Fruit fly (Drosophila melanogaster): ENCODE measurements around the gene CG13055.

Gene CG13055

DNA sequence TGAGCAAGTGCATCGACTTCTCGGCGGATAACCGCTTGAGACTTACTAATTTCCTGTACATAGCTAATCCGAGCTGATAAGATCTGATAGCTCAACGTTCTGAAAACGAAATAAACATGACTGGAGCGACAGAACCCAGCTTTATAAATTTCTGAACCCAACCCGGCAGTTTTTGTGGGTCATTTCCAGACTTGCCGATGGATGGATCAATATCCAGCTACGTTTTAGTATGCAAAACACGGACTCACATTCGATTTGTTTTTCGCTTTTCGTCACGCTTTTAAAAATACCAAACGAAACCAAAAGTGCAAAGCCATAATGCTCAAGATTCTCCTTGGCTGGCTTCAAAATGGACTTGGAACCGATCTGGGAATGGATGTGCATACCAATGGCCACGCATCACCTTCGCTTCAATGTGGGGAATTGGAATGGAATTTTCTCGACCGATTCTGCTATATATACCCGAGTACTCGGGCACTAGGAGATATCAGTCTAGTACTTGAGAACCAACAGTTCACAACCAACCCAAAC is 18.7 kb upstream of the CG13055 start, which contains the start of the genes CG34248 and CG13067:
Gene CG34248, minus strand, starts transcription at position 101 of the 531 bp plus-strand sequence.
Gene CG13067, plus strand, starts transcription at position 481 of the 531 bp plus-strand sequence.
- TF ChIP-seq noc (tag; optimal IDR thresholded peaks at IDR 0.05) = no peak

DNA sequence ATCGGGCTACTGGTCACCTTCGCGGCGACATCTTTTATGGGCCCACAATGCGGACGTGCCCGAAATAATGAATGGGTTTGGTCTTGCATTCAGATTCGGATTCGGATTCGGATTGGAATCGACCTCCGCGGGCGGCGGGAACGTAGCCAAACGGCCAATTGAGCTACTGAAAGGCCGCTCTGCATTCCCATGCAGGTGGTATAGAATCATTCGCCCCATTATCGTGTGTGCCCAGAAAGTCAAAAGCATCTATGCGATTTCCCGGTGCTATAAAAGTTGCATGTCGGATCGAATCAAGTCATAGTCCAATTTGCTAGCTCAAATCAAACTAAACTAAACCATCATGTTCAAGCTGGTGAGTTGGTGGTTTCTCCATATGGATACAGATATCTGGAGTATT is 16.9 kb upstream of the CG13055 start, which contains the start of gene CG13068:
Gene CG13068, plus strand, starts transcription at position 301 of the 400 bp plus-strand sequence.
- TF ChIP-seq noc (tag; optimal IDR thresholded peaks at IDR 0.05) = no peak

DNA sequence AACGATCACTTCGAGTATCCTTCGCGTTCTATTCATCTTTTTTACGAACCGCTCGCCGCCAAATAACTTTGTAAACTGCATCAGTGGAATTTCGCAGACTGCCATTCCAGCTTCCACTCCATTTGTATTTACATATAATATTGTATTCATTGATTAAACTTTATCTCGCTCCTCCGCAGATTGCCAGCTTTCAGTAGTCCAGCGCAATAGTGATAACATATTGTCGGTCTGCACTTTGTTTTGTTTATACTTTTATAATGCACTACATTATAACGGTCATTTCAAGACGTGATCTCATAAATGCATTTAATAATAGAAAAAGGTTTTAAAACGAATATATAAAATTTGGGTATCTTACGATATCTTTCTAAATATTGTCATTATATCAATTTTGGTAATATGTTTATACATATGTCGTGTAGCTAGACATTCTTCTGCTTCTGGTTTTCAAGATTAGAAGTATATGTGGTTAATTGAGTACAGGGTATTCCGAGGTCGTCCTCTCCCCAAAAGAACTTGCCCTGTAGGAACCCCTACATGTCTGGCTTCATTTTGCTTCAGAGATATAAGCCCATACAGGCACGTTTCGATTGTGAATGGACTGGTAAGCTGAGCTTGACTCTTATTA is 16.1 kb upstream of the CG13055 start, which contains the start of gene CG4950:
Gene CG4950, minus strand, starts transcription at position 51 of the 628 bp plus-strand sequence.
- no peak for TF ChIP-seq noc (tag; optimal IDR thresholded peaks at IDR 0.05)

DNA sequence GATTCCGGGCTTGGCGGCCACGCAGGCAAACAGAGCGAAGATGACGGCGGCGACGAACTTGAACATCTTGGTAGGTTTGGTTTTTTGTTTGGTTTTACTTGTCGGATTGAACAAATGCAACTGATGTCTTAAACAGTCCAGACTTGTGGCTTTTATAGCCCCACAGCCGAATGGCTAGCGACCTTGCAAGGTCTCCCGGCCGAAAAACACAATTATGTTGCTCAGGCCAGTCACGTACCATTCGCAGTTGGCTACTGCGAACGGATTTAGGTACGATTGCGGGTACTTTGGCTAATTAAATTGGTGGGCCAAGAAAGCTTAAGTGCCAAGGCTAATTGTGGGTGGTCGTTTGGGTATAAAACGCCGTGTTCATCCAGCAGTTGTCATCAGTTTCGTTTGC is 12.8 kb upstream of the CG13055 start, which contains the start of the genes CG13051 and CG13069:
Gene CG13051, minus strand, starts transcription at position 101 of the 400 bp plus-strand sequence.
Gene CG13069, plus strand, starts transcription at position 386 of the 400 bp plus-strand sequence.
- TF ChIP-seq noc (tag; optimal IDR thresholded peaks at IDR 0.05) = no peak

DNA sequence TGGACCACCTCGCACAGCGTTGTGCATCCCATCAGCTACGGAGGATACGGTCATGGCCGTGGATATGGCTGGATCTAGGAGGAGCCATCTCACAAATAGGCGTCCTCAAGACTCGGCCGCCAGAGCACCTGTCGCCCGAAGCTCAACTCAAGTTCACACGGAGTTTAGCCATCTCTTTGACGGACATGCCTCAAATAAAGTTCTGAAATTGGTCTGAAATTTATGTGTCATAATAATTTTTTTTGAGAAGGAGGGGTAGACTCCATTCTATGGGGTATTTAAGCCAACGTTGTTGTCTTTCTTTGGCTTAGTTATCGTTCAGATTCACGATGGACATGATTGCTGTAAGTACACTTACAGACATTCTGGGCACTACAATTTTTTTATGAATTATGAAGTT is 10.9 kb upstream of the CG13055 start, which contains the start of gene CG13070:
Gene CG13070, plus strand, starts transcription at position 301 of the 400 bp plus-strand sequence.
- no peak for TF ChIP-seq noc (tag; optimal IDR thresholded peaks at IDR 0.05)

DNA sequence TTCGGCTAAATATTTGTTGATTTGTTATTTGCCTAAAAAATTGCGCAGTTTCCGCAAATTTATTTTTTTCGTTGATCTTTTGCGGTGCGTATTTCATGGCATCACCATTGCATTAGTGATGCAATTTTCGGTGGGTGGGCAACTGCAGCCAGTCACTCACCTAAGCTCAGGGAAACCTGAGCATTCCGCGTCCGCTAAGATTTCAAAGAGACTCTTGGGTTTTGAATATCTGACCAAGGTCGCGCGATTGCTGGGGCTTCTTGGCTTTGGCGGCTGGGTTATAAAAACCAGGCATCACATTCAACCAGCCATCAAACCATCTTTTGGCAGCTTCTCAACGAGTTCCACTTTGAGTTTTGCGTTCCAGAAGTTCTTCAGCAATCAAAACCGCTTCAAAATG is 10.3 kb upstream of the CG13055 start, which contains the start of gene CG13071:
Gene CG13071, plus strand, starts transcription at position 301 of the 400 bp plus-strand sequence.
- no peak for TF ChIP-seq noc (tag; optimal IDR thresholded peaks at IDR 0.05)

DNA sequence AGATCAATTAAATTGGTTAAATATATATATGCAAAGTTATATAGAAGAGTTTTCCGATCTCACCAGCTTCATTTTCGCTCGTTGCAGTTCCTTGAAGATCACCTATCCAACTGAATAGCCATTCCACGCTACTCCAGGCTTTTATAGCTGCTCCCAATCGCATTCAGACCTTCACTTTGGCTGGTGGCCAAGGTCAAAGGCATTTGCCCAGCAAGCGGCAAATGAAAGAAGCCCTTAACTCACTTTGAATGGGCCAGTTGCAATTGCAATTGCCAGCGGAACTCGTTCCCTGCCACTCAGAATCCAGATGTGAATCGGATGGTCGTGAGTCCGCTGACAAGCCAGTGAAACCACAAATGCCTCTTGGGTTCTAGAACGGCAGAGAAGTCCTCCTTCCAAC is 9.3 kb upstream of the CG13055 start, which contains the start of gene CG34247:
Gene CG34247, minus strand, starts transcription at position 101 of the 400 bp plus-strand sequence.
- no peak for TF ChIP-seq noc (tag; optimal IDR thresholded peaks at IDR 0.05)

DNA sequence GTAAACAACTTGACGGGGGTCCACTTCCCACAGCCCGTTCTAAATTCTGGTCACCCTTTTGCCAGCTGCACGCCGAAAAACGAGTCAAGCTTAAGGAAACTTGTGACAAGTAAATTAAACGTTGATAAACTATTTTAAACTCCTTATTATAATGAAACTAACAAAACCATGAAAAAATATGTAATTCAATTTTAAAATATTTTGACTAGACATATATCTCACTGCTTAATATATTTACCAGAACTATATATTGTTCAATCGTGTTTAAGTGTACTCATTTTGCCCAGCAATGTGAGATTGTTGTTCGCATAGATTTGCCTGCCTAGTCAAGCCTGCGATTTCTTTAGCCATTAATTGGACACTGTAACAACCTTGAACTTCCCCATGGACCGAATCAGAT is 7.4 kb upstream of the CG13055 start, which contains the start of gene CG13053:
Gene CG13053, minus strand, starts transcription at position 171 of the 400 bp plus-strand sequence.
- no peak for TF ChIP-seq noc (tag; optimal IDR thresholded peaks at IDR 0.05)

DNA sequence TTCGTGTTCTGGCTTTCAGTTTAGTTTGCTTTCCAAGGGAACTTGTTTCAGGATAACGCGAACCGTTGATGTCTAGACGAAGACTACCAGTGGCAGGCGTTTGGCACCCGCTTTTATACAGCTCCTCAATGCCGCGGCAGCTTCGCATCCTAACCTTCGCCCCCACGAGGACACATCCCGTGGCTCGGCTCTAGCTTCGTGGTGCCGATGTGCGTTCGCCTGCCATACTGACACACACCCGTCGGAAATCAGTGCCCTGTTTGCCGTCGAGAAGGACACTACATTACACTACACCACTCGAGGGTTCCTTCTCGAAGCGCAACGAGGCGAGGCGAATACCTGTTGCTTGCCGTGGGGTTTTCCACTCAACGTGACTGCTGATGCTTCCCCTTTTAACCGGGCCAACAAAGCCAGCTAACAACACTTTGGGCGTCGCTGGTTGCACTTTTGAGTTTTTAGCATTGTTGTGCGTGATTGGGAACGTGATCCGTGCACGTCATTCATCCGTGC is 5.0 kb upstream of the CG13055 start, which contains the start of gene CG13054:
Gene CG13054, minus strand, starts transcription at position 74 of the 510 bp plus-strand sequence.
- no peak for TF ChIP-seq noc (tag; optimal IDR thresholded peaks at IDR 0.05)

DNA sequence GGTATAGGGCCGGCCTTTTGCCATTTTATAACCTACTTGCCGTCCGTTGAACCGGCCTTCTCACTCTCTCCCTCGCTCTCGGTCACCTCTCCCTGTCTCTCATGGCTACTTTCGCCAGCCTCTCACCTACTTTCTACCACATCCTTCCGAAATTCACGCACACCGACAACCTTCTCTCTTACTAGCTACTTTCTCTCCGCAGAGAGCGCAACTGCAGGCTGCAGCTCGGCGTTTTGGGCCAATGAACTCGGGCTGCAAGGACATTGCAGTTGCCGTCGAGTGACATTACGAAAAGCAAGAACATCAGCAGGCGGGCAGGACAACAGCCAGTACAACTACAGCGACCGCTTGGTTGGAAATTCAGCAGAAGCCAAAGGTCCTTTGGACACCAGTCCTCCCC is 10.9 kb downstream of the CG13055 start:
- TF ChIP-seq noc (tag; optimal IDR thresholded peaks at IDR 0.05) = no peak

DNA sequence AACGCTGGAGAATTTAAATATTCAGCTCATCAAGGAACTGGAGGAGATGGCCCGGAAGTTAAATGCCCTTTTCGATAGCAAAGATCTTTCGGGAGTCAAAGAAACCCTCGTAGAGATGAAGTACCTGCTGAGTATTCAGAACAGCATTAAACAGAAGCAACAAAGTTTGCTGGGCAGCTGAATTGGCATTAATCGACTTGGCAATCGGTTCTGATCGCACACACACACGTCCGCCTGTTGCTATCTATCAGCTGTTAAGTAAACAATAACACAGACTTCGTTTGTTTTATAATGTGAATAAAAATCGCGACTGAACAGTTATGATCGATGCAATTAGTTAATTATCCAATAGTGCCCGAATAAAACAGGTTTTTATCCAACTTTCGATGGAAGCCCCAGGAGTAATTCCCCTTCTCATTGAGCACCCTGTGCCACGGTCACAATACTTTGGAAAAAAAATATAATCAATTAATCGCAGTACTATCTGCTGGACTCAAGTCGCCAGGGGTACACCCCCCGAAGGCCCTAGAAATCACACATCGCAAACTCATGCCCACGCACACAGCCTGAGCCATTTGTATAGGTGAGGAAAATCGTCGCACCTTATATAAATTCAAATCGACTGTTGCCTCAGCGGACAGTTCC is 18.2 kb downstream of the CG13055 start:
- peak; percentile 10 for TF ChIP-seq noc (tag; optimal IDR thresholded peaks at IDR 0.05)

DNA sequence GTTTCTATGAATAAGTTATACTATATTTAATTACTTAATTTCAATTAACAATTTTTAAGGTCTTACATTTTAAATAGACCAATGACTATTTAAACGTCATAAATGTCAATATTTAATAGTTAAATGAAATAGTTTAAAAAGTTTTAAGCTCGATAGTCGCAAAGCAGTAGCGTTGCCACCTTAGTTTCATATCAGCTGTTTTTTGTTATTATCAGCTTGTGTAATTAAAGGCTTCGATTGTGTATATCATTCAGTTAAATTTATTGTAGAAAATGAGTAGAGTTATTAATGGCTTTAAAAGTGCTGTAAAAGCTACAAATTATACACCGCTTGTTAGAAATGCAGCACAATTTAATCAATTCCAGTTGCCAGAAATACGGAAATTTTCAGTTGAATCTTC is 19.2 kb downstream of the CG13055 start, which contains the start of gene Hsc20:
Gene Hsc20, plus strand, starts transcription at position 204 of the 400 bp plus-strand sequence.
- no peak for TF ChIP-seq noc (tag; optimal IDR thresholded peaks at IDR 0.05)

DNA sequence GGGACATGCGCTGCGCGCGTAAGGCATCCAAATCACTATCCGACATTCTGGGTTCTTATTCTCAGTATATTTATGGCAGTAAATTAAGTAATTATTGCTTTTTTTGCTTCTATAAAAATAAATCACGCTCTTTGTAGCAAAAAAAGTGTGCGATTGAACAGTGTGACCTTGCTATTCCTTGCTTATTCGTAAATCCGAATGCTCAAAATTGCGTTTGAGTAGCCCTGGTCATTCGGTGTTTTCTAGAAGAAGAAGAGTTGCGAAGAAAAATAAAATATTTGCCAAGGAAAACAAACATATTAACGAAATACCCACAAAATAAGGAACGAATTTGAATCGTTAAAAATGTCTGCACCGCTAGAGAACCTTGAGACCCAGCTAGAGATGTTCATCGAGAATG is 20.3 kb downstream of the CG13055 start, which contains the start of the genes PDCD-5 and MED10:
Gene PDCD-5, minus strand, starts transcription at position 182 of the 400 bp plus-strand sequence.
Gene MED10, plus strand, starts transcription at position 228 of the 400 bp plus-strand sequence.
- TF ChIP-seq noc (tag; optimal IDR thresholded peaks at IDR 0.05) = no peak

DNA sequence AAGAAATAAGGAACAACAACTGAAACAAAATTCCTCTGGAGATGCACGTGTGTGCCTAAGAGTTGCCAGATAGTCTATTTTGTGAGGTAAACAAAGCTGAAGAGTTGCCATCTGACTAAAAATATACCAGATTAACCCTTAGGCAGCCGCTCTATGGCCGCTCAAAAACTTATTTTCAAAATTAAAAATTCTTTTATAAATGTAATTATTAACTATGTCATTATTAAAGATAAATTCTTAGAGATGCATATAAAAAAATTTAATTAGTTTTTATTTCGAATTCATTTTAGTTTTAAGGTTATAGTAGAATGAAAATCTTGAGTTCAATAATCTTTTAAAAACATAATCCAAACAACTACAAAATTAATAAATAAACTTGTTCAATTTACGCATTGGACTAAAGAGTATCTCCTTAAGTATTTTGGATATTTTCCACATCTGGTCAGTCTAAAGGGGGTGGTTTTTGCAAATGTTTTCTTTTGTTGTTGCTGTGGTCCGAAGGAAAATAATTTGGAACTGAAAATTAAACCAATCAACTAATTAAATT is 23.4 kb downstream of the CG13055 start, which contains the start of gene Tmx3:
Gene Tmx3, plus strand, starts transcription at position 442 of the 547 bp plus-strand sequence.
- no peak for TF ChIP-seq noc (tag; optimal IDR thresholded peaks at IDR 0.05)

DNA sequence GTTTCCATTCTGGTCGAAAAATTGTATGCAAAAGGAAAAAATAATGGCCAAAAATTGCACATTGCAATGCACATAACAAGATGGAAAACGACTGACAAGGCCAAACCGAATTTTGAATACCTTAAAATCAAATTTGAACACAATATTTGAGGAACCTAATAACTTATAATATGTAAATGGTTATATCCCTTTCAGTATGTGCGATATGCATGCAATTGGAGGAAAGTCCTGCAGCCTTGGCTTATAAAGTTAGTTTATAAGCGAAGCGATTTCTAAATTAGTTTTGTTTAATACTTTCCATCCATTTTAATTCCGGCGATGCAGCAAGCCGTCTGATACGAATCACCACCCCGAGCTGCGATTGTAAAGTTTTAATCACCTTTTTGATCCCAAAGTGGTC is 27.0 kb downstream of the CG13055 start:
- TF ChIP-seq noc (tag; optimal IDR thresholded peaks at IDR 0.05) = no peak
